Fruit fly (Drosophila melanogaster): ENCODE data around the gene CG13689.

The CG13689 gene

dm6 chr2L:606165-606564 lies 3.6 kb downstream of the CG13689 start (continued):
- peak; percentile 63 for TF ChIP-seq CG17829 (tag; optimal IDR thresholded peaks at IDR 0.05)
- TF ChIP-seq Elba2 (GFP tag; optimal IDR thresholded peaks at IDR 0.05) = peak; percentile 11
- TF ChIP-seq scrt (GFP tag; optimal IDR thresholded peaks at IDR 0.05) = no peak
- peak; percentile 31 for TF ChIP-seq az2 (GFP tag; optimal IDR thresholded peaks at IDR 0.05)
- TF ChIP-seq sna (GFP tag; IDR thresholded peaks at IDR 0.05; ENCODE audit: partially characterized antibody) = no peak
- TF ChIP-seq Lim3 (GFP tag; IDR thresholded peaks at IDR 0.05) = no peak
- no peak for TF ChIP-seq pros (GFP tag; optimal IDR thresholded peaks at IDR 0.05)
- TF ChIP-seq Sry-β (GFP tag; optimal IDR thresholded peaks at IDR 0.05) = no peak
- peak; percentile 66 for TF ChIP-seq CG7271 (tag; optimal IDR thresholded peaks at IDR 0.05)
- TF ChIP-seq lab (GFP tag; optimal IDR thresholded peaks at IDR 0.05) = no peak
- no peak for TF ChIP-seq CG17186 (GFP tag; optimal IDR thresholded peaks at IDR 0.05)
- no peak for TF ChIP-seq fd3F (GFP tag; optimal IDR thresholded peaks at IDR 0.05)
- TF ChIP-seq nerfin-1 (tag; optimal IDR thresholded peaks at IDR 0.05) = no peak
- TF ChIP-seq CG15479 (GFP tag; optimal IDR thresholded peaks at IDR 0.05) = peak; percentile 30
- TF ChIP-seq nau (GFP tag; optimal IDR thresholded peaks at IDR 0.05) = no peak
- no peak; the same call in 1 of the 2 replicates for TF ChIP-seq chm (GFP tag; IDR thresholded peaks at IDR 0.05)
- TF ChIP-seq pfk (GFP tag; optimal IDR thresholded peaks at IDR 0.05) = no peak
- TF ChIP-seq CG17912 (GFP tag; optimal IDR thresholded peaks at IDR 0.05) = no peak
- 0 out of 2 replicates have a peak, but pooled peaks have one; percentile 15 for TF ChIP-seq HLH3B (GFP tag; IDR thresholded peaks at IDR 0.05)
- peak; percentile 1 for TF ChIP-seq CG15601 (tag; optimal IDR thresholded peaks at IDR 0.05)
- TF ChIP-seq CG4424 (GFP tag; optimal IDR thresholded peaks at IDR 0.05) = peak; percentile 29
- TF ChIP-seq CG7556 (GFP tag; optimal IDR thresholded peaks at IDR 0.05) = no peak
- no peak for TF ChIP-seq CG17802 (tag; optimal IDR thresholded peaks at IDR 0.05)
- peak; percentile 65 for TF ChIP-seq otp (GFP tag; IDR thresholded peaks at IDR 0.05)
- no peak for TF ChIP-seq CG3838 (GFP tag; optimal IDR thresholded peaks at IDR 0.05)
- peak; percentile 40; the same call in 1 of the 2 replicates for TF ChIP-seq CG31441 (GFP tag; IDR thresholded peaks at IDR 0.05)
- no peak for TF ChIP-seq Atf6 (GFP tag; IDR thresholded peaks at IDR 0.05)
- TF ChIP-seq nom (GFP tag; optimal IDR thresholded peaks at IDR 0.05) = peak; percentile 21
- no peak for TF ChIP-seq Kr (GFP tag; optimal IDR thresholded peaks at IDR 0.05)
- TF ChIP-seq CG9876 (GFP tag; optimal IDR thresholded peaks at IDR 0.05) = no peak
- TF ChIP-seq CG7786 (GFP tag; optimal IDR thresholded peaks at IDR 0.05) = peak; percentile 11
- TF ChIP-seq TFAM (GFP tag; optimal IDR thresholded peaks at IDR 0.05) = no peak
- peak; percentile 57 for TF ChIP-seq phol (tag; optimal IDR thresholded peaks at IDR 0.05)
- TF ChIP-seq Bgb (GFP tag; IDR thresholded peaks at IDR 0.05; ENCODE audit: partially characterized antibody) = no peak
- TF ChIP-seq Hsf (GFP tag; optimal IDR thresholded peaks at IDR 0.05) = peak; percentile 42
- no peak for TF ChIP-seq Camta (GFP tag; optimal IDR thresholded peaks at IDR 0.05)
- no peak for TF ChIP-seq CG15073 (GFP tag; optimal IDR thresholded peaks at IDR 0.05)
- no peak for TF ChIP-seq CTCF (GFP tag; optimal IDR thresholded peaks at IDR 0.05)
- TF ChIP-seq CG5953 (GFP tag; IDR thresholded peaks at IDR 0.05) = no peak
- TF ChIP-seq klu (GFP tag; IDR thresholded peaks at IDR 0.05) = no peak
- TF ChIP-seq CG12104 (GFP tag; optimal IDR thresholded peaks at IDR 0.05) = no peak
- no peak for TF ChIP-seq CG11560 (tag; IDR thresholded peaks at IDR 0.05)
- TF ChIP-seq CG18764 (GFP tag; optimal IDR thresholded peaks at IDR 0.05) = peak; percentile 12
- no peak for TF ChIP-seq CG14667 (GFP tag; IDR thresholded peaks at IDR 0.05)
- TF ChIP-seq dmrt99B (tag; optimal IDR thresholded peaks at IDR 0.05) = no peak
- no peak for TF ChIP-seq MESR4 (GFP tag; optimal IDR thresholded peaks at IDR 0.05)
- no peak for TF ChIP-seq chinmo (GFP tag; IDR thresholded peaks at IDR 0.05; ENCODE audit: partially characterized antibody)
- TF ChIP-seq CG6689 (GFP tag; IDR thresholded peaks at IDR 0.05) = peak; percentile 42; the same call in 1 of the 2 replicates
- no peak for TF ChIP-seq CG6654 (GFP tag; optimal IDR thresholded peaks at IDR 0.05)
- no peak for TF ChIP-seq Taf1 (GFP tag; IDR thresholded peaks at IDR 0.05)
- no peak for TF ChIP-seq crol (GFP tag; IDR thresholded peaks at IDR 0.05)
- TF ChIP-seq CG17328 (GFP tag; IDR thresholded peaks at IDR 0.05) = peak; percentile 65

Measured in whole organism, embryonic.